Fruit fly (Drosophila melanogaster): ENCODE measurements around the gene CG43680.

The CG43680 gene

DNA sequence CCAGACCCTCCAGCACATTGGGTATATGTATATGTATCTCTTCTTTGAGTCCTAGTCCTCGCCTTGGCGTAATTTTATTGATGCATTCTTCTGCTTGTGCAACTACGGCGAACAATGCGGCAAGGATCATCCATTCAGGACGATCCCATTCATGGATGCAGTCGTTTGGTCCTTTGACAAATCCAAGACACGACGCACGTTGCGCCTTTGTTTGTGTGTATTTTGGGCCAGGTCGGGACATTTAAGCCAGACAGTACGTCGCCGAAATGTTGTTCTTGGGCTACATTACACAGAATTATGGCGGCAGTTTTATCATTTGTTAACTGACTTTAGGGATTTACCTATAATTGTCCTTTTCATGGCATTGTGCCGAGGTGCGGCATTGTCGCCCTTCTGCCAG, 8.0 kb downstream of the CG43680 start:
- TF ChIP-seq CTCF (optimal IDR thresholded peaks at IDR 0.05) (no peak), CG8478 (optimal IDR thresholded peaks at IDR 0.05) (no peak)

dm6 chr3L:15043874-15044336, 9.2 kb downstream of the CG43680 start, which contains the start of gene ind:
TSS of gene ind (minus strand) at chr3L:15043924.
- TF ChIP-seq CG8478 (optimal IDR thresholded peaks at IDR 0.05) (no peak), CTCF (optimal IDR thresholded peaks at IDR 0.05) (no peak)

DNA sequence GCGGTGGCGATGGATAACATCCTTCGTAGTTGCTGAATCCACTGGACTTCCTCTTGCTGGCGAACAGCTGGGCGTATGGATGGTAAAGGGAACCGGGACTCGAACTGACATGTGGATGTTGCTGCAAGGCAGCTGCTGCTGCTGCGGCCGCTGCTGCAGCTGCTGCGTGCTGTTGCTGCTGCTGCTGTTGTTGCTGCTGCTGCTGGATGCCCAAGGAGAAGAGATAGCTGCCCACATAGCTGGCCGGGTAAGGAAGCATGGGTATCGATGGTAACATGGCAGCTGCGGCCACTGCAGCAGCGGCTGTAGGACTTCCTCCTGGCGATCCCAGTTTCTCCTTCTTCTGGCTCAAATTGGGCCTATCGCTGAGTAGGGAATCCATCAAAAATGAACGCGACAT, 9.7 kb downstream of the CG43680 start:
- TF ChIP-seq CTCF (optimal IDR thresholded peaks at IDR 0.05) (no peak), CG8478 (optimal IDR thresholded peaks at IDR 0.05) (no peak)

- TF ChIP-seq CTCF (optimal IDR thresholded peaks at IDR 0.05) (no peak), CG8478 (optimal IDR thresholded peaks at IDR 0.05) (no peak)
These were observed 10.7 kb downstream of the CG43680 start, which contains the start of gene Rpn12R for dm6 chr3L:15042470-15042869. TSS of gene Rpn12R (minus strand) at chr3L:15042570.

DNA sequence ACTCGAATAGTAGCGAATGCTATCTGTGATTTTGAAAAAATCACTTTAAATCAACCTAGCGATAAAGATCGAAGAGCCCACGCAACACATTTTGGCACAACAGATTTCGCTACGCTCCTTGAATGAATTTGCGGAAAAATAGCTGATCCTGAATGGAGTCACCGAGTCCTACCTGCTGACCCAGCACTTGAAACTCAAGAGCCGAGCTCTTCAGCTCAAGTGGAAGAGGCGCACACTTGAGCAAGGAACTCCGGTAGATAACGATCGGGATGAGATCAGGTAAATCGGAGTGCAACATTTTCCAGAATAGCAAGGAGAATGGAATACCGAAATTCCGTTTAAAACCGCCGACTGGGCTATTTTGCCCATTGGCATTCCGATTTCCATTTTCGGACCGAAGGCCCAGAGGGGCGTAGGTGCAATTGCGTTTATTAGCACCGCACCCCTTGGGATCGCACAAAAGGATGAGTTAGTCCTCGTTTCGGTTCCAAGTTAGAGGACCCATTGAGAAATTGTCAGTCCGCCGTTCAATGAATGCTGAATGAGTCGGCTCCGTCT, 12.7 kb downstream of the CG43680 start:
- TF ChIP-seq CTCF (optimal IDR thresholded peaks at IDR 0.05) (no peak), CG8478 (optimal IDR thresholded peaks at IDR 0.05) (no peak)

DNA sequence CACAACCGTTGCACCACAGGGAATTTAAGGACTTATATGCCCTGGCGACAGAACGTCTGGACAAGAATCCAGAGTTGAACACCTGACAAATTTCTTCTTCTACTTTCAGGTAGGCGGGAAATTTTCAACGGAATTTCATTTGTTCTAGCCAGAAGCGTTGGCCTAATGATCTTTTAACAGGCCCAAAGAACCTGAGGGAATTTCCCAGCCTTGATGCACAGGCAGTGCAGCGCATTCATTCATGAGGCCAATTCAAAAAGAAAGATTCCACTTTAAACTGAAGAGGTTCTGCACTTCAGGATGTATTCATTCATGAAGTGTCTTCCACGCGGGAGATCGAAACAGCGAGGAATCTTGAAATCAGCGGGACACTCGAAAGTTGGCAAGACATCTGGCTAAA, 13.6 kb downstream of the CG43680 start:
- TF ChIP-seq CG8478 (optimal IDR thresholded peaks at IDR 0.05), result no peak
- TF ChIP-seq CTCF (optimal IDR thresholded peaks at IDR 0.05), result no peak

dm6 chr3L:15035585-15035984, 17.6 kb downstream of the CG43680 start:
- no peak for TF ChIP-seq CG8478 (optimal IDR thresholded peaks at IDR 0.05)
- no peak for TF ChIP-seq CTCF (optimal IDR thresholded peaks at IDR 0.05)

- TF ChIP-seq CTCF (optimal IDR thresholded peaks at IDR 0.05), result no peak
- TF ChIP-seq CG8478 (optimal IDR thresholded peaks at IDR 0.05), result no peak
These were observed 18.5 kb downstream of the CG43680 start for dm6 chr3L:15034714-15035076.

DNA sequence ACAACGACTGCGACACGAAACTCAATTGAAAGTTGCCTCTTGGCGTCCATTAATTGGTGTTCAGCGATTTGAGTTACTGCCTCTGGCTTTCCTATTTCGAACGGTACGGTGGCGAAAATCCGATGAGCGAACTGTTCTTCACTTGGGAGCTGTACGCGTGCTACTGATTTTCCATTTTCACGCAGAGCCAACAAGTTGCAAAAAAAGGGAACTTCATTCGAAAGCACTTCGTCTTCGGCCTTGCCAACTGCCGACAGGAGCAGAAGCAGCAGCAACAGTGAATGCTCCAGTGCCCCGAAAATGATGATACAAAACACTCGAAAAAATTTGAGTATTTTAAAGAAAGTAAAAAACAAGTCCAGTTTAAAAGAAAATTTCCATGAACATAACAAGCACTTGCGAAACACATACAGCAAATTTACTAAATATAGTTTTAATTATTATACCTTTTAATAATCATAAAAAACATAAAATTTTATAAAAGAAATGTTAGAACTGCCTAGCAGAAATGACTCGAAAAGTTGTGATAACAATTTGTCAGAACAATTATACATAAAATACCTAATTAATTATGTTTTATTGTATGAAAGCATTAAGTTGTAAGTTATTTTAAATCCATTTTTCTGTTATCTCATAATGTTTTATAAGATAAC, 19.0 kb downstream of the CG43680 start:
- TF ChIP-seq CTCF (optimal IDR thresholded peaks at IDR 0.05) (no peak), CG8478 (optimal IDR thresholded peaks at IDR 0.05) (no peak)

dm6 chr3L:15031773-15032172, 21.4 kb downstream of the CG43680 start:
- no peak for TF ChIP-seq CTCF (optimal IDR thresholded peaks at IDR 0.05)
- TF ChIP-seq CG8478 (optimal IDR thresholded peaks at IDR 0.05), result no peak

DNA sequence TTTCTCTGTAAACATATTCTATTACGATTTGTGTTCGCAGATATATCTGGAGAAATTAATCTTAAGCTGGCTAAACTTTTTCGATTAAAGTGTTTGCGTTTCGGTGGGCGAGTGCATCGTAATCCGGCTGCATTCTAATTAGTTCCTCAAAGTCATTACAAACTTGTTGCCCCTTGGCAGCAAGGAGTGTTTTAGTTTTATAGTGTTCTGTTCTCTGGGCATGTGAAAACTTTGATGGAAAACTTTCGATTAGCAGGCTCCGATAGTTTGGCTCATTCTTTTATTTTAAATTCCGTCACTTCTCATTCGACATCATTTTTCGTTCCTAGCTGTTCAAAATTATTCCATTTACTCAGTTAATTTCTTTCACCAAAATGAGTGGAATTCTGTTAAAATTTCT, 30.0 kb downstream of the CG43680 start, which contains the start of gene CG32148:
CG32148 (plus strand) TSS at position 301 of the 400 bp plus-strand sequence.
- TF ChIP-seq CG8478 (optimal IDR thresholded peaks at IDR 0.05) (no peak), CTCF (optimal IDR thresholded peaks at IDR 0.05) (no peak)

DNA sequence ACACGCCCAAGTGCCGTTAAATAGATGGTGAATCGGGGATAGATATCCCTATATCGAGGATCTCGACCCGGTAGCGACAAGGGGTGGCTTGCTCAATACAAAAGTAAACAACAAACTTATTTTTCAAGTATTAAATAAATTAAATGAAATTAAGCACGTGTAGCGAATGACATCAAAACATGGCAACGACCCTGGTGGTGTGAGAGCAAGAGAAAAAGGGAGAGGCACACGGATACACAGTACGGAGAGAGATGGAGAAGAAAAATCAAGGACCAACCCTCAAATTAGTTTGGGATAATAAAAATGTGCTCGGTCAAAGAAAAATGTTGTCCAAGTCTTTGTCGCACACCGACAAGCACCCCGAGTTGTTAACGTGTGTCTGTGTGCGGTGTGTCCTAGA, 32.1 kb downstream of the CG43680 start:
- no peak for TF ChIP-seq CG8478 (optimal IDR thresholded peaks at IDR 0.05)
- TF ChIP-seq CTCF (optimal IDR thresholded peaks at IDR 0.05), result no peak

DNA sequence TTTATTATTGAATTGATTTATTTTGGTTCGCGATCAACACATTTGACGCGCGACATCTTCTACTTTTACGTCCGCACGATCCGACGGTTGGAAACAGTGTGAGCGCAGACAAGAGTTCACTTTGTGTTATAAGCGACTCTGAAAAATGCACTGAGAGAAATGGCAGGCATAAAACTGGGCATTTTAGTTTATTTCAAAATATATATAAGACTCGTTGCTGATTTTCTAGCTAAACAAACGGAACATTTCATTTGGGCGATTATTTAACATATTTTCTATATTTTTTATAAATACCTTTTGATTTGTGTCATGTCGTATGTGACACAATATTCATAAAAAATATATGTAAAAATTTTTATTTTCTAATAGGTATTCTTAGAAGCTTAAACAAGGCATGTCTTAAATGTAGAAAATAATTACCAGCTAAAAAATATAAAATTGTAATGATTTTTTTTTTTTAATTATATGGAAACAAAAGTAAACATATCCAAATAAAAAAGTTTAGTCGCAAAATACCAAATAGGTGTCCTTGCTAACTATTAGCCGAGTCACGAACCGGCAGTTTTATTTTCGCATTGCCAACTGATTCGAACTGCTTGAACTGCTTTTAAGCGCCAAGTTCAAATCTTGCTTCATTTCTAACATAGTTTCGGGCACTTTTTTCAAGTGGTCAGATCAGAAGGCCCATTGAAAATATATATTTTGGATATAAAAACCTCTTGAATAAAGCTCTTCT, 39.0 kb downstream of the CG43680 start, which contains the start of gene Reck:
Reck (minus strand) TSS at position 106 of the 736 bp plus-strand sequence.
- peak in 1 of 2 experiments; percentile 73 for TF ChIP-seq CTCF (optimal IDR thresholded peaks at IDR 0.05)
- TF ChIP-seq CG8478 (optimal IDR thresholded peaks at IDR 0.05), result no peak

DNA sequence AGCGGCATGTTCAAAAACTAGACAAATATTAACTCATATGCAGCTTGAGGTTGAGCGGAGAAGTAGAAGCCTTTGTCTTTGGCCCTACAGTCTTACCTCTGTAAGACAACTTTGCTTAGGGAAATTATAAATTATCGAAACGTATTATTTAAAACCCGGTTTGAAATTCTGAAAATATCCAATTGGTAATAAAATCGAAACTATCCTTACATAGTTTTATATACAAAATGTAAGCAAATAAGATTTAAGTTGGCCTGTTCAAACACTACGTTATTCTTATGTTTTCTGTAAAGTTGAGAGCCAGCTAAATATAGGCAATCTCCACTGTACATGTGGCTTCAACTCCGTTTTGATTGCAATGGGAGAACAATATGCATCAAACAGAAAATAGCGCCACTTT, 39.9 kb downstream of the CG43680 start:
- no peak for TF ChIP-seq CG8478 (optimal IDR thresholded peaks at IDR 0.05)
- TF ChIP-seq CTCF (optimal IDR thresholded peaks at IDR 0.05), result no peak

DNA sequence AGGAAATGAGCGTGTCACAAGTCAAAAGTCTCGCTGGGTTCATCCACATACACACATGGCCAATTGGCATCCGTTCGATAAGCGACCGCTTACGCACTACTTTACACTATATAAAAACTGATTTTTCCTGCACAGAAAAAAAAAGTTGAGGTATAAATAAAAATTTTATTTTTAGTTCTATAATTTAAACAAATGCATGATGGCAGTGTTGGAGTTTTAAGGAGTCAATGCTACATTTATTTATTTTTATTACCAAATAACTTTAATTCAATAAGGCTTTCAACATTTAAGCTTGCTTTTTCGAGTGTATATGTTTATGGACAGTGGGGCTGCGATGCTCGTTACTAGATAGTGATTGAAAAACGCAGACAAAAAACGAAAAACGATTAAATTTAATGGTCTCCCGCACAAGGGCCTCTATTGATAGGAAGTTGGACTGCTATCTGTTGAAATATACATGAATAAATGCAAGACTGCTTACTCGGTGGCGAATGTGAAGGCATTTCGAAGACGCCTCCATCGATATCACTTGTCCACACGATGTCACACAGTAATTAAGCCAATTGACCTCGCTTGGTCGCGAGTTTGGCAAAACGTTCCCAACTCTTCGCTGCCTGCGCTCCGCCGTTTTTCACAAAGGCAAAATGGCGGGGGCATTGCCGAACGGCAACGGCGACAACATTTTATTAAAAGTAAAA, 41.4 kb downstream of the CG43680 start:
- TF ChIP-seq CTCF (optimal IDR thresholded peaks at IDR 0.05) (no peak), CG8478 (optimal IDR thresholded peaks at IDR 0.05) (no peak)

Data from S2 (cell line).